Fruit fly (Drosophila melanogaster) whole organism, embryonic: ENCODE data around the gene TTLL4B.

ENCODE experiments used
- C15 ChIP-seq: fragments of 200-800 bp; sonication (Bioruptor generic); IDR thresholded peaks from 3 replicates; pipeline ENCODE4 v1.3.6; 2022; ENCODE audit warnings: missing biosample characterization, missing genetic modification characterization
- CG10209 ChIP-seq: fragments of 200-800 bp; sonication (Bioruptor generic); optimal IDR thresholded peaks from 3 replicates; lab custom pipeline; 2017; ENCODE audit warnings: missing biosample characterization, mild to moderate bottlenecking, missing genetic modification characterization, missing genetic modification reagents
- CG10274 ChIP-seq: fragments of 200-800 bp; sonication (Bioruptor generic); optimal IDR thresholded peaks from 3 replicates; lab custom pipeline; 2017; ENCODE audit warnings: missing biosample characterization, mild to moderate bottlenecking, missing genetic modification characterization
- CG10654 ChIP-seq: fragments of 200-800 bp; sonication (Bioruptor generic); optimal IDR thresholded peaks from 2 replicates; lab custom pipeline; 2016; ENCODE audit warnings: missing biosample characterization, missing genetic modification characterization
- CG11398 ChIP-seq: fragments of 200-800 bp; sonication (Bioruptor generic); optimal IDR thresholded peaks from 2 replicates; lab custom pipeline; 2016; ENCODE audit warnings: missing biosample characterization, missing genetic modification characterization
- CG12942 ChIP-seq: fragments of 200-800 bp; sonication (Bioruptor generic); optimal IDR thresholded peaks from 3 replicates; lab custom pipeline; 2016; ENCODE audit warnings: missing biosample characterization, missing genetic modification characterization
- CG13894 ChIP-seq: fragments of 200-800 bp; sonication (Bioruptor generic); optimal IDR thresholded peaks from 3 replicates; lab custom pipeline; 2018; ENCODE audit warnings: missing biosample characterization, mild to moderate bottlenecking, missing genetic modification characterization, moderate library complexity
- CG14014 ChIP-seq: fragments of 200-800 bp; sonication (Bioruptor generic); IDR thresholded peaks from 2 replicates; pipeline ENCODE4 v1.3.6; 2022; ENCODE audit warnings: missing biosample characterization, missing genetic modification characterization
- CG14667 ChIP-seq: fragments of 200-800 bp; sonication (Bioruptor generic); IDR thresholded peaks from 2 replicates; pipeline ENCODE4 v1.3.6; 2022; ENCODE audit warnings: missing biosample characterization, missing genetic modification characterization
- CG15269 ChIP-seq: fragments of 200-800 bp; sonication (Bioruptor generic); optimal IDR thresholded peaks from 2 replicates; lab custom pipeline; 2018; ENCODE audit warnings: missing biosample characterization, mild to moderate bottlenecking, missing genetic modification characterization, moderate library complexity
- CG1529 ChIP-seq: fragments of 200-800 bp; sonication (Bioruptor generic); optimal IDR thresholded peaks from 3 replicates; lab custom pipeline; 2018; ENCODE audit warnings: missing biosample characterization, missing genetic modification characterization
- CG15514 ChIP-seq: fragments of 200-800 bp; sonication (Bioruptor generic); optimal IDR thresholded peaks from 3 replicates; lab custom pipeline; 2017; ENCODE audit warnings: missing biosample characterization, missing genetic modification characterization, mild to moderate bottlenecking, moderate library complexity, missing genetic modification reagents
- CG17802 ChIP-seq: fragments of 200-800 bp; sonication (Bioruptor generic); optimal IDR thresholded peaks from 2 replicates; lab custom pipeline; 2018; ENCODE audit warnings: missing biosample characterization, mild to moderate bottlenecking, missing genetic modification characterization, moderate library complexity
- CG2202 ChIP-seq: fragments of 200-800 bp; sonication (Bioruptor generic); optimal IDR thresholded peaks from 2 replicates; lab custom pipeline; 2018; ENCODE audit warnings: missing biosample characterization, mild to moderate bottlenecking, missing genetic modification characterization
- CG4617 ChIP-seq: fragments of 200-800 bp; sonication (Bioruptor generic); optimal IDR thresholded peaks from 3 replicates; lab custom pipeline; 2016; ENCODE audit warnings: missing biosample characterization, missing genetic modification characterization, borderline replicate concordance
- CG8089 ChIP-seq: fragments of 200-800 bp; sonication (Bioruptor generic); optimal IDR thresholded peaks from 3 replicates; lab custom pipeline; 2016; ENCODE audit warnings: missing biosample characterization, missing genetic modification characterization
- CG8290 ChIP-seq, 3 experiments: fragments of 200-800 bp; sonication (Bioruptor generic); optimal IDR thresholded peaks; 2 replicates each; lab custom pipeline; 2016 to 2019; ENCODE audit warnings: missing biosample characterization in 3 of 3, missing genetic modification characterization in 3 of 3, mild to moderate bottlenecking in 2 of 3, moderate library complexity in 1 of 3
- CG8765 ChIP-seq: fragments of 200-800 bp; sonication (Bioruptor generic); IDR thresholded peaks from 2 replicates; pipeline ENCODE4 v1.3.6; 2022; ENCODE audit warnings: missing biosample characterization, missing genetic modification characterization
- CG9797 ChIP-seq: fragments of 200-800 bp; sonication (Bioruptor generic); optimal IDR thresholded peaks from 3 replicates; lab custom pipeline; 2018; ENCODE audit warnings: missing biosample characterization, mild to moderate bottlenecking, missing genetic modification characterization
- CG9817 ChIP-seq: fragments of 200-800 bp; sonication (Bioruptor generic); optimal IDR thresholded peaks from 2 replicates; lab custom pipeline; 2018; ENCODE audit warnings: missing biosample characterization, mild to moderate bottlenecking, missing genetic modification characterization, moderate library complexity
- CkIIα-i1 ChIP-seq: fragments of 200-800 bp; sonication (Bioruptor generic); IDR thresholded peaks from 2 replicates; pipeline ENCODE4 v1.3.6; 2022; ENCODE audit warnings: missing biosample characterization, missing genetic modification characterization
- Dll ChIP-seq: fragments of 200-800 bp; sonication (Bioruptor generic); IDR thresholded peaks from 4 replicates; pipeline ENCODE4 v1.3.6; 2022; ENCODE audit warnings: missing biosample characterization, missing genetic modification characterization; ENCODE audit not compliant: partially characterized antibody
- Doc2 ChIP-seq: fragments of 200-800 bp; sonication (Bioruptor generic); IDR thresholded peaks from 2 replicates; pipeline ENCODE4 v1.3.6; 2022; ENCODE audit warnings: missing biosample characterization, missing genetic modification characterization
- Fer3 ChIP-seq: fragments of 200-800 bp; sonication (Bioruptor generic); optimal IDR thresholded peaks from 2 replicates; lab custom pipeline; 2018; ENCODE audit warnings: missing biosample characterization, mild to moderate bottlenecking, missing genetic modification characterization, moderate library complexity
- Gug ChIP-seq: fragments of 200-800 bp; sonication (Bioruptor generic); IDR thresholded peaks from 4 replicates; pipeline ENCODE4 v1.3.6; 2022; ENCODE audit warnings: missing biosample characterization, missing genetic modification characterization
- Jarid2 ChIP-seq: fragments of 200-800 bp; sonication (Bioruptor generic); optimal IDR thresholded peaks from 3 replicates; lab custom pipeline; 2017; ENCODE audit warnings: mild to moderate bottlenecking, missing biosample characterization, missing genetic modification reagents, missing genetic modification characterization
- MBD-R2 ChIP-seq: fragments of 200-800 bp; sonication (Bioruptor generic); IDR thresholded peaks from 2 replicates; pipeline ENCODE4 v1.3.6; 2022; ENCODE audit warnings: missing biosample characterization, missing genetic modification characterization
- MESR4 ChIP-seq: fragments of 200-800 bp; sonication (Bioruptor generic); optimal IDR thresholded peaks from 2 replicates; lab custom pipeline; 2018; ENCODE audit warnings: missing biosample characterization, mild to moderate bottlenecking, missing genetic modification characterization, moderate library complexity
- Optix ChIP-seq: fragments of 200-800 bp; sonication (Bioruptor generic); IDR thresholded peaks from 3 replicates; pipeline ENCODE4 v1.3.6; 2022; ENCODE audit warnings: missing biosample characterization, missing genetic modification characterization
- Rx ChIP-seq: fragments of 200-800 bp; sonication (Bioruptor generic); IDR thresholded peaks from 2 replicates; pipeline ENCODE4 v1.3.6; 2022; ENCODE audit warnings: missing biosample characterization, missing genetic modification characterization
- Sox102F ChIP-seq: fragments of 200-800 bp; sonication (Bioruptor generic); optimal IDR thresholded peaks from 2 replicates; lab custom pipeline; 2018; ENCODE audit warnings: missing biosample characterization, mild to moderate bottlenecking, missing genetic modification characterization, moderate library complexity
- Taf1 ChIP-seq: fragments of 200-800 bp; sonication (Bioruptor generic); IDR thresholded peaks from 2 replicates; pipeline ENCODE4 v1.3.6; 2022; ENCODE audit warnings: missing biosample characterization, missing genetic modification characterization
- Trl ChIP-seq, 3 experiments: fragments of >200 bp in 2 of 3; fragments of 200-800 bp in 1 of 3; sonication (Bioruptor generic) in 1 of 3; optimal IDR thresholded peaks; 2 replicates in 1 of 3; 3 replicates in 2 of 3; lab custom pipeline; 2016 to 2017; ENCODE audit warnings: missing biosample characterization in 1 of 3, missing genetic modification characterization in 1 of 3
- crp ChIP-seq, 2 experiments: fragments of 200-800 bp; sonication (Bioruptor generic); optimal IDR thresholded peaks; 2 replicates in 1 of 2; 3 replicates in 1 of 2; lab custom pipeline; 2017; ENCODE audit warnings: missing biosample characterization in 2 of 2, missing genetic modification characterization in 2 of 2, mild to moderate bottlenecking in 1 of 2, moderate library complexity in 1 of 2
- disco-r ChIP-seq: fragments of 200-800 bp; sonication (Bioruptor generic); optimal IDR thresholded peaks from 2 replicates; lab custom pipeline; 2016; ENCODE audit warnings: missing biosample characterization, missing genetic modification characterization
- dysf ChIP-seq: fragments of 200-800 bp; sonication (Bioruptor generic); IDR thresholded peaks from 3 replicates; pipeline ENCODE4 v1.3.6; 2022; ENCODE audit warnings: missing biosample characterization, missing genetic modification characterization
- fd3F ChIP-seq: fragments of 200-800 bp; sonication (Bioruptor generic); optimal IDR thresholded peaks from 2 replicates; lab custom pipeline; 2018; ENCODE audit warnings: missing biosample characterization, mild to moderate bottlenecking, missing genetic modification characterization, moderate library complexity
- ftz-f1 ChIP-seq: fragments of 200-800 bp; sonication (Bioruptor generic); optimal IDR thresholded peaks from 2 replicates; lab custom pipeline; 2016; ENCODE audit warnings: missing biosample characterization, missing genetic modification characterization
- klu ChIP-seq: fragments of 200-800 bp; sonication (Bioruptor generic); IDR thresholded peaks from 2 replicates; pipeline ENCODE4 v1.3.6; 2022; ENCODE audit warnings: missing biosample characterization, missing genetic modification characterization
- mam ChIP-seq: fragments of 200-800 bp; sonication (Bioruptor generic); optimal IDR thresholded peaks from 3 replicates; lab custom pipeline; 2016; ENCODE audit warnings: missing biosample characterization, missing genetic modification characterization
- nerfin-2 ChIP-seq: fragments of 200-800 bp; sonication (Bioruptor generic); IDR thresholded peaks from 2 replicates; pipeline ENCODE4 v1.3.6; 2022; ENCODE audit warnings: missing biosample characterization, missing genetic modification characterization; ENCODE audit not compliant: partially characterized antibody
- pum ChIP-seq: fragments of 200-800 bp; sonication (Bioruptor generic); optimal IDR thresholded peaks from 2 replicates; lab custom pipeline; 2016; ENCODE audit warnings: missing biosample characterization, missing genetic modification characterization
- pzg ChIP-seq: fragments of 200-800 bp; sonication (Bioruptor generic); optimal IDR thresholded peaks from 3 replicates; lab custom pipeline; 2018; ENCODE audit warnings: missing biosample characterization, mild to moderate bottlenecking, missing genetic modification characterization, moderate library complexity
- ranshi ChIP-seq: fragments of 200-800 bp; sonication (Bioruptor generic); IDR thresholded peaks from 2 replicates; pipeline ENCODE4 v1.3.6; 2022; ENCODE audit warnings: missing biosample characterization, missing genetic modification characterization
- slbo ChIP-seq: fragments of 200-800 bp; sonication (Bioruptor generic); IDR thresholded peaks from 2 replicates; pipeline ENCODE4 v1.3.6; 2022; ENCODE audit warnings: missing biosample characterization, missing genetic modification characterization
- tna ChIP-seq: fragments of 200-800 bp; sonication (Bioruptor generic); IDR thresholded peaks from 2 replicates; pipeline ENCODE4 v1.3.6; 2022; ENCODE audit warnings: missing biosample characterization, missing genetic modification characterization; ENCODE audit not compliant: partially characterized antibody
- ttk ChIP-seq: fragments of 200-800 bp; sonication (Bioruptor generic); IDR thresholded peaks from 2 replicates; pipeline ENCODE4 v2.1.2; 2022; ENCODE audit warnings: missing biosample characterization, missing genetic modification characterization
- zf30C ChIP-seq: fragments of 200-800 bp; sonication (Bioruptor generic); optimal IDR thresholded peaks from 3 replicates; lab custom pipeline; 2018; ENCODE audit warnings: missing biosample characterization, mild to moderate bottlenecking, missing genetic modification characterization

Gene TTLL4B

dm6 chr2L:3888754-3889603 lies 26.5 kb downstream of the TTLL4B start (continued):
- TF ChIP-seq Dll (GFP tag; lab: Robert Waterston, UW) (no peak), Jarid2 (no peak), CG13894 (tag; lab: Kevin White, UChicago) (no peak), CG10654 (GFP tag; lab: Kevin White, UChicago) (no peak), Gug (GFP tag; lab: Robert Waterston, UW) (no peak), CG9797 (GFP tag; lab: Kevin White, UChicago) (no peak), slbo (GFP tag; lab: Robert Waterston, UW) (peak; percentile 30; the same call in 1 of the 2 replicates), Sox102F (peak; percentile 71), dysf (GFP tag; lab: Robert Waterston, UW) (peak; percentile 66; the same call in 2 of the 3 replicates), CG12942 (GFP tag; lab: Kevin White, UChicago) (no peak), crp (GFP tag; optimal IDR thresholded peaks at IDR 0.05; lab: Kevin White, UChicago) (peak in 1 of 2 experiments; percentile 26), klu (no peak; the same call in 1 of the 2 replicates), MESR4 (GFP tag; lab: Kevin White, UChicago) (no peak), CG11398 (GFP tag; lab: Kevin White, UChicago) (no peak), CG8765 (no peak), ftz-f1 (GFP tag; lab: Kevin White, UChicago) (no peak), disco-r (GFP tag; lab: Kevin White, UChicago) (no peak), CG8290 (GFP tag; optimal IDR thresholded peaks at IDR 0.05; lab: Kevin White, UChicago) (peak; percentile 21), CG8290 (tag; optimal IDR thresholded peaks at IDR 0.05; lab: Kevin White, UChicago) (peak in 1 of 2 experiments; percentile 26), Doc2 (GFP tag; lab: Robert Waterston, UW) (no peak), CG10274 (peak; percentile 26), pum (GFP tag; lab: Kevin White, UChicago) (no peak), CkIIα-i1 (GFP tag; lab: Robert Waterston, UW) (no peak), Trl (optimal IDR thresholded peaks at IDR 0.05; lab: Kevin White, UChicago) (peak; percentile 61 to 64), Trl (GFP tag; optimal IDR thresholded peaks at IDR 0.05; lab: Kevin White, UChicago) (no peak), CG8089 (GFP tag; lab: Kevin White, UChicago) (no peak), CG14667 (GFP tag; lab: Robert Waterston, UW) (peak; percentile 13; the same call in 1 of the 2 replicates), mam (GFP tag; lab: Kevin White, UChicago) (no peak), CG15514 (no peak), nerfin-2 (GFP tag; lab: Robert Waterston, UW) (no peak), ttk (GFP tag; lab: Robert Waterston, UW) (peak; percentile 46; the same call in 1 of the 2 replicates), CG2202 (peak; percentile 4), Rx (GFP tag; lab: Robert Waterston, UW) (no peak), C15 (GFP tag; lab: Robert Waterston, UW) (no peak), MBD-R2 (GFP tag; lab: Robert Waterston, UW) (no peak), pzg (GFP tag; lab: Kevin White, UChicago) (no peak), CG15269 (peak; percentile 67), CG14014 (GFP tag; lab: Robert Waterston, UW) (peak; percentile 60), tna (GFP tag; lab: Robert Waterston, UW) (no peak), ranshi (no peak; the same call in 1 of the 2 replicates), CG1529 (GFP tag; lab: Kevin White, UChicago) (peak; percentile 43), Optix (GFP tag; lab: Robert Waterston, UW) (no peak), Taf1 (no peak), Fer3 (no peak), fd3F (GFP tag; lab: Kevin White, UChicago) (no peak), CG10209 (GFP tag; lab: Kevin White, UChicago) (peak; percentile 61), zf30C (no peak), CG4617 (GFP tag; lab: Kevin White, UChicago) (no peak), CG9817 (peak; percentile 33), CG17802 (tag; lab: Kevin White, UChicago) (no peak)
